Fruit fly (Drosophila melanogaster) S2 (cell line): ENCODE measurements around the gene EndoGI.
A peak's percentile ranks its signal among the peaks of the same experiment; 100 is the strongest.

Source experiments
- CG8478 ChIP-seq: fragments of >200 bp; optimal IDR thresholded peaks from 2 replicates; lab custom pipeline; 2018
- CTCF ChIP-seq, 2 experiments: fragments of >200 bp; optimal IDR thresholded peaks; 2 replicates each; lab custom pipeline; 2018

EndoGI gene

DNA sequence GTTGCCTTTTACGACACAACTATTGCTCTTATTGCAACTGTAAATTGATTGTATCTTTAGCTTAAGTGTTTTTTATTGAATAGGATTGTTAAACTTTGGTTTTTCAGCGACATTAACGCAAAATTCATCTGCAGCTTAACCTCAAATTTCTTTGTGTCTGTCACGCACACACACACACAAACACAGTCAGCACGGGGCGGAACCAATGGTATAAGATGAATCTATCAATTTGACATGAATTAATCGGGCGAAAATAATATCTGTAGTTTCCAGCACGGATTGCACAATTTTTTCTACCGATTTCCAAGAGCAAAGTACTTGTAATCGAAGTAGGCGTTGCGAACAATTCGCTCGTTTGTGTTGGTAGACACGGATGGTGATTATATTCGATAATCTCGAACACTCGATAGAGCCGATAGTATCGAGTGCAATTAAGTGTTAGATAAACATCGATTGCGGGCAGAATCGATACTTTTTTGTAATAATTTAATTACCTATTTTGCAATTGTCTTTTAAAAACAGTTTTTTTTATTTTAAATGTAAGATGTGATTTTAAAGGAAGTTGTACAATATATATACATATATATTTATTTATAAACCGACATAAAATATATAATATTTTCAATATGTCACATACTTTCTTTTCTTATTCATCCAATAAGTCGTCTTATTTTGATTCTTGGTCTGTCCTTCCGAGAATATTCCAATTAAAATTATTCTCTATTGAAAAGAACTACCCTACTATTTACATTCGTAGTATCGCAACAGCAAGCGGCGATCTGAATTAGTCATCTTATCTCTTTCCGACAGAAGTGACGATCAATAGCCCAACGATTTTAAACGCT is at the start of gene EndoGI, which contains the start of gene PRL-1:
Gene EndoGI, plus strand, starts transcription at position 462 of the 845 bp plus-strand sequence.
Gene PRL-1, minus strand, starts transcription at position 380 of the 845 bp plus-strand sequence.
- TF ChIP-seq CG8478 (lab: Kevin White, UChicago) (no peak), CTCF (optimal IDR thresholded peaks at IDR 0.05; lab: Kevin White, UChicago) (peak in 1 of 2 experiments; percentile 45)

DNA sequence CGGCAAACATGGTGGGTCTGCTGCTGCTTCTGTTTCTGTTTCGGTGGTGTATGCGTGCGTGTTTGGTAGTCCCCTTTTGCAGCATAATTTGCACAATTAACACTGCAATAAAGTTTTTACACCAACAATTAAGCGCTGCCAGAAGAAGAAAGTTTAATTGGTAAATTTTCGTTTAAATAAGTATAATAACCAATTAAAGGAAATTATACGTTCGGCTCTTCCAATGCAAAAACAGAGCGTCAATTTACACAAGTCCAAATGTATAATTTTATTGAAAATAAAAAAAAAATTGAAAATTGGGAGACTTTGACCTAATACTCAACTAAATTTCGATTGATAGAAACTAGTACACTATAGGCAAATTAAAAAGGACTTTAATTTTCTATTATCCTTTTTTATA is 46.3 kb upstream of the EndoGI start, which contains the start of gene CG31819:
Gene CG31819, plus strand, starts transcription at position 301 of the 400 bp plus-strand sequence.
- TF ChIP-seq CG8478 (lab: Kevin White, UChicago) = no peak
- no peak for TF ChIP-seq CTCF (optimal IDR thresholded peaks at IDR 0.05; lab: Kevin White, UChicago)

DNA sequence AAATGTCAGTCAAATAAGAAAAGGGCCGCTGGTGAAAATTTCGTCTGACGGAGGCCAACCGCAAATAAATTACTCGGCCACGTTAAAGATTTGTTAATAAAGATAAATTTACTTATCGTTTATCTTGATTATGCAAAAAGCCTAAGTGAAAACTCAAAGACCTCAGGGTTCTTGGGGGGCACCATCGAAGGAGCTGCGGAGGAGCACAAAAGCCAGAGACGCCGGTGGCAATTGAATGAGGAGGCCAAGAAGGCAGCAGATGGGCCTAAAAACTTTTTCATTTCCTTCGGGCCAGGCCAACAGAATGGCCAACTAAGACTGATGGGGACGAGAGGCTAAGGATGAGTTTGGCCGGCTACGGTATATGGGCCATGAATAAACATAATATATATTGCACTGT is 41.2 kb upstream of the EndoGI start:
- TF ChIP-seq CTCF (optimal IDR thresholded peaks at IDR 0.05; lab: Kevin White, UChicago) = no peak
- TF ChIP-seq CG8478 (lab: Kevin White, UChicago) = no peak

DNA sequence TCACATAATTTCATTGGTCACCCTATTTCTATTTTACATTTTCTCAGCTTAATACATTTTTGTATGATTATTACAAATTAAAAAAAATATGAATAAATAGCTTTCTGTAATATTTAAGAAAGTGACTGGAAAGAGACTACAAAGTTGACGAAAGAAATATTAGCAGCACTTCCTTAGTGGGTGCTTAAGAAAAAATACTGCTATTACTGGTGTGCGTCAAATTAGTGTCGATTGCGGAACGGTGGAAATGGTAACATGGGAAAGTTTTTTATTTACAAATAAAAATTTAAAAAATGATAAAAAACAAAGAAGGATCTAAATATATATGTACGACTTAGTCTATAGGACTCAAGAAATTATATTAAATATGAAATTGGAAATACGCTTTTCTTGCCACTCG is 33.5 kb upstream of the EndoGI start:
- TF ChIP-seq CG8478 (lab: Kevin White, UChicago) (no peak), CTCF (optimal IDR thresholded peaks at IDR 0.05; lab: Kevin White, UChicago) (no peak)

DNA sequence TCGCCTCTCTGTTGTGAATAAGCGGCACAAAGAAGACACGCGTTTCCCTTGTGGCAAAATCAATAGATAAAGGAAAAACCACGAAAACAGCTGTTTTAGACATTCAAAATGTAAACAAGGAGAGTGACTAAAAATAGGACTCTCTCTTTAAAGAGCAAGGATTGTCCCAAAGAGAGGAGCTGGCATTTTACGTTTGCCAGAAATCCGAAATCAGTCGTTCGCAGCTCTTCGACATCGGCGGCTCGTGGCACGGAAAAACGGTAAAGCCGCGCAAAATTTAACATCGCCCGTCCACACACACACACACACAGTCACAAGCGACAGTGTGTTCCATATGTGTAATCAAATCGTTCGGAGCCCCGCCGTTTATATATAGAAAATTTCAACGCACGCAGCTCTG is 26.2 kb upstream of the EndoGI start, which contains the start of gene Ca-Ma2d:
Gene Ca-Ma2d, plus strand, starts transcription at position 211 of the 400 bp plus-strand sequence.
- TF ChIP-seq CTCF (optimal IDR thresholded peaks at IDR 0.05; lab: Kevin White, UChicago) (no peak), CG8478 (lab: Kevin White, UChicago) (no peak)

DNA sequence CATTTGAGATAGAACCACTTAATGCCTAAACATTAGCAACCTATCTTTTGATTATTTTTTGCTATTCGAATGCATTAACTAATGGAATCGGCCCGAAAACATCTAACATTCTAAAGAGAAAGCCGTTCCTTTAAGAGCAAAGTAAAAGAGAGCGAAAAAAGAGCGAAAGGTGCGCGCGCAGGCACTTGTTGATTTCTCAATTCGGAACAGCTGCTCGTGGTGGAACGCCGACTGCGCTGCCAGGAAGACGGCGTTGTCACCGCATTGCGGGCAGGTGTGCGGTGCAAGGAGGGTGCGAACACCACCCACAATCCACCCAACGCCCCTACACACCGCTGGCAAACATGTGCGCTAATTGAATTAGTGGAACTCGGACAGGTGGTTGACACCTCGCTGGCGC is 22.7 kb upstream of the EndoGI start:
- TF ChIP-seq CG8478 (lab: Kevin White, UChicago) = no peak

DNA sequence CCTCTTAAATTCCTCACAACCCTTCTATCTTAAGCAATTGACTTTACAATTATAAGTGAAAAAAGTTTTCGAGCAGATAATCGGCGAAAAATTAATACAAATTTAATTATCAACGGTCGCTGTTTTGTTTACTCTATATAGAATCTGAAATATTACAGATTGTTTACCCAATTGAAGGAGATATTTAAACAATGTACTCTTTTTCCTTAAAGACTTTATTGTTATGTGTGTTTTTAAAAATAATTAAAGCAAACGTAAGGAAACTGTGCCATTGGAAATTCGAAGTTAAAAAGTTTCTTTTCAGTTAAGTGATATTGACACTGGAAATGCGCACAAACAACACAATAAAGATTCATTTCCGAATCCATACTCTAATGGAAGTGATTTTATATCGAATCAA is 15.8 kb upstream of the EndoGI start, which contains the start of gene CG42818:
Gene CG42818, plus strand, starts transcription at position 301 of the 400 bp plus-strand sequence.
- no peak for TF ChIP-seq CG8478 (lab: Kevin White, UChicago)
- TF ChIP-seq CTCF (optimal IDR thresholded peaks at IDR 0.05; lab: Kevin White, UChicago) = no peak

DNA sequence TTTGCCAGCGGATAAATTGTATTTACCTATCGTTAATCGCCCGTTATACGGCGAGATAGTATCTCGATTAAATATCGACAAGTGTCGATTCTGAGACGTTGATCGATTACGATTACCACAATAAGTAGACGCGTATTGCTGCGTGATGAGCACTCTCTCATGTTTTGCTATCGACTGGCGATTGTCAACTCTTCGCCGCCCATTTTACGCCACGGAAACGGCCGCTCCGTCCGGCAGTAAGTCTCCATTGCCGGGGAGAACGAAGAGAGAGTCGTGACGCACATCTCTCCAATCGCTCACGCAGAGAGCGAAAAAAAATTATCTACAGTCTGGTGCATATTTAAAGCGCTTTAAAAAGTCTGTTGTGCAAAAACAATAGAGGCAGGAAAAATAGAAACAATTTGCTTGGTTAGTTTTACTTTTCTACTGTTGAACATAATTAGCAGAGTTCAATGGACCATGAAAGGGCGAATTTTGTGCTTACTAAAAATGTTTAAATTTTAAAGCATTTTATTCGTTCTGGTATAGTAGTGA is 5.8 kb upstream of the EndoGI start, which contains the start of gene CG46309:
Gene CG46309, minus strand, starts transcription at position 191 of the 534 bp plus-strand sequence.
- TF ChIP-seq CTCF (optimal IDR thresholded peaks at IDR 0.05; lab: Kevin White, UChicago) (no peak), CG8478 (lab: Kevin White, UChicago) (no peak)

DNA sequence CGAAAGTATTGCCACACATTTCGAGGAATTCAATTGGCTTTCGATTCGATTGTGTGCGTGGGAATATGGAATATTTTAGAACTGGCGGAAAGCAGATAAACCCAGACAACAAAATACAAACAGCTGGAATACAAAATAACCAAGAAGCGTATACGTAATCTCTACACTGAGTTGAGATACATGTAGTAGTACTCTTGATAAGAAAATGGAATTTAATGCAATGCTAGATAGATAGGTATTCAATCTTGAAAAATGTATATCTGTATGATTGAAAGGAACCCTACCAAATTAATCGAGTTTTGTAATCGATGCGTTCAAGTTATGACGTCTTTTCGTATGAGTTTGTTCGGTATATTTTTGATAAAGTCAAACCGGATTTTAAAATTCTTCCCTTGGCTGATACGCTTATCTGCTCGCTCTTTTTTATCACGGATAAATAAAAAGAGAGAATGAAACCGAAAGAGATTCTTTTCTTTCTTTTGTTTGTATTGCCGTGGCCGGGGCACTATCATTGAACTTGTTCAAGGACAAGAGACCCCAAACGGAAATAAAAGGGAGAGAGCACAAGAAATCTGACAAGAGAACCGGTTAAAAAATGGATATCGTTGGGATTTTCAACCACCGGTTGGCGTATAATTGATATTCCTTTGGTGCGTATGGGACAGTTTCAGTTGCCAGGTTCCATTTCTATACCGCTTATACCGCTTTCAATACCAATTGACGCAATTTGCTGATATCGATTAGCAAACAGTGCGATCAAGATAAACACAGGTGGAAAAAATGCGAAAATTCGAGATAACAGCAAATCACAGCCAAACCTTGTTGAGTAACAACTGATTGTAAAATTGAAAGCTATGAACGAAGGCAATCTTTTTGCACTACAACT is 2.0 kb upstream of the EndoGI start:
- no peak for TF ChIP-seq CTCF (optimal IDR thresholded peaks at IDR 0.05; lab: Kevin White, UChicago)
- no peak for TF ChIP-seq CG8478 (lab: Kevin White, UChicago)

DNA sequence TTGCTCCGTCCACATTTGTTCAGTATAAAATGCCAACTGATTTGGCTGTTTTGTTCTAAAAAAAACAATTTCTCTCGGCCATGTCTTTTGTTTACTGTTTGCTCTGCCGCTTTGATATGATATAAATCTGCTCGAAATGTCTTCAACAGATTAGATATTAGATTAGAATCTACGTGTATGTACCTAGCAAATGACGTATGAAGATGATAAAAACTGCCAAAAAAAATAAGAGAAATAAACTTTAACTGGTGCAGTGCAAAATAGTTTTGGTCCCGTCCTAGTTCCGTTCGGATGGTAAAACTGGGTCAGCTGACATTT is 1.4 kb upstream of the EndoGI start:
- TF ChIP-seq CTCF (optimal IDR thresholded peaks at IDR 0.05; lab: Kevin White, UChicago) (no peak), CG8478 (lab: Kevin White, UChicago) (no peak)

DNA sequence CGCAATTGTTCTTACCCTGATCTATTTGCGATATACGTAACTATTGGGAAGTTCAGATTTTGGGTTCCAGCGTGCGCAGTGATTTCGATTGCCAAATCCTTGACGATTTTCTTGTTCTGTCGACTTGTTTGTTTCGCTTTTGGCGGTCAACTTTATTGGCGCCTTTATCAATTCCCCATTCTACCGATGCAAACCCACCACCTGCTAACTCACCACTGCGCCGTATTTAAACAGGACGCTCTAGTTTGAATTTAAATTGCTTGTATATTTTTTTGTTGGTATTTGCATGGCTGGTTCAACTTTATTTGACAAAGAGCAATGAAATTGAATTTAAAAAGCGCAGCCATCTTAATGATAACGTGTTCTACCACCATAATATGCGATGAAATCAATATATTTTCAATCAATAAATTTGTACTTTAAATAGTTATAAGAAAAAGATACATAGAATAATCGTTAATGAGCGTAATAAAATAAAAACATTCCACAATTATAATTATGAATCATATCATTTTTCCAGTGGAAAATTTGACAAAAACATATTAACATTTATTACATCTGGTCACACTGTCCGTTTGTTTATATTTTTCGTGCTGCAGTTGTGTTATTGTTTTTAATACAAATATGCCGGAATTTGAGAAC is 4.2 kb downstream of the EndoGI start, which contains the start of the genes twe and CG4935:
Gene twe, minus strand, starts transcription at position 302 of the 642 bp plus-strand sequence.
Gene CG4935, plus strand, starts transcription at position 566 of the 642 bp plus-strand sequence.
- TF ChIP-seq CG8478 (lab: Kevin White, UChicago) (no peak), CTCF (optimal IDR thresholded peaks at IDR 0.05; lab: Kevin White, UChicago) (no peak)

DNA sequence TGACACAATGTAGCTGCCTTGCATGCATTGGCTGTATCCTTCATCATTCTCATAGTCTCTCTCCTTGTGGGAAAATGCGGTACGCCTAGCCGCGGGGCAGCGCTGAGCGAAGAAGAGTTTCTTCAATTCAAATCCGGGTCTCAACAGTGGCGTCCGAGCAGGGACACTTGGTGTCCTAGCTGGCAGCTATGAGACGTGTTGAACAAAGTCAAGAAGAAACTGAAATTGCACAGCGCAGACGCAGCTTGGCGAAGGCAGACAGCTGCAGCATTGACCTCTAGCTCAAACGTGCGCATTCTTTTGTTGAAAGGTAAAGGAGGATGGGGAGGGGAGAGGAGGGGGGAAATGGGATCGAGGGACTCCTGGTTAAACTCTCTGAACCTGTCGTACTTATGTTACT is 6.2 kb downstream of the EndoGI start:
- TF ChIP-seq CTCF (optimal IDR thresholded peaks at IDR 0.05; lab: Kevin White, UChicago) (no peak), CG8478 (lab: Kevin White, UChicago) (no peak)

DNA sequence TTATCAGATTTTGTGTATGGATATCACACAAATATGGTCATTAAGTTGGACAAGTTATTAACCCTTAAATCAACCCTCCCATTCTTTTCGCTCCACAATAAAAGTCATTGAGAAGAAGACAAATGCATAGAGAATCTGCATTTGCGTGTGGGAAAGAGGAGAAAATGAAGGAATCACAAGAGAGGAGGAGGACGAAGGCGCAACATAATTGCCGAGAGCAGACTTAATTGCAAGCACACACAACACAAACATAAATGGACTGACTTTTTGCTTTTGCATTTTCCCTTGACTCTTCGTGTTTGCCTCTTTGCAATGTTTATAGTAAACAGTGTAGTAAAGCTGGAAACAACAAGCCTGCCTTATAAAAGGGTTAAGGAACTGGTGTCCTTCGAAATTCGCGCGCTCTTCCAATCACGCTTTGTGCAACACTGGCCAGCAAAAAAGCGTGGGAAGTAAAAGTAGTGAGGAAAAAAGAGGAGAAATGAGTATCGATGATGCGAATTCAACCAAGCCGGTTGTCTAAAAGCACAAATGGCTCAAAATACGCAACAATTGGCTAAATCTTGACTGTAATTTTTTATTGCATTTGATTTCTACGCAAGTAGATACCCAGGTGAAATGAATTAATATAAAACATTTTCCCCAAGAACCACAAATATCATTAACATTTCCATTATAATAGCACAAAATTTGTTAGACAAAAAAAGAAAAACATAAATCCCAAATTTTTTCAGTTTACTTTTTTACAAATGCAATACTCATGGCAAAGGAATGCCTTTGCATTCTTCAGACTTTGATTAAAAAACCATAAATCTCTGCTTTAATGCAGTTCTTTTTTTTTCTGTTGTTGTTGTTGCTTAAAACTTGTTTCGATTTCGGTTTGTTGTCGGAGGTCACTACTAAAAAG is 9.9 kb downstream of the EndoGI start:
- TF ChIP-seq CG8478 (lab: Kevin White, UChicago) = no peak
- no peak for TF ChIP-seq CTCF (optimal IDR thresholded peaks at IDR 0.05; lab: Kevin White, UChicago)
